Worm (Caenorhabditis elegans) whole organism, young adult: Measurements from ENCODE around the gene age-1.

Experiments
- B0336.3 ChIP-seq: fragments of 200-800 bp; sonication (Bioruptor generic); IDR thresholded peaks from 2 replicates; pipeline ENCODE4 v1.3.6; 2022; ENCODE audit warnings: missing genetic modification characterization, missing compliant biosample characterization
- C06A6.2 ChIP-seq: fragments of 200-800 bp; sonication (Bioruptor generic); conservative IDR thresholded peaks from 2 replicates; pipeline ENCODE4 v1.3.6; 2022; ENCODE audit warnings: missing genetic modification characterization, missing compliant biosample characterization
- F22D6.2 ChIP-seq: sonication (generic microtip); optimal IDR thresholded peaks from 2 replicates; lab custom pipeline; 2016; ENCODE audit warnings: mild to moderate bottlenecking, missing genetic modification characterization, missing compliant biosample characterization
- F37B4.10 ChIP-seq: fragments of 200-800 bp; sonication (Bioruptor generic); IDR thresholded peaks from 2 replicates; pipeline ENCODE4 v1.3.6; 2022; ENCODE audit warnings: missing genetic modification characterization, missing compliant biosample characterization
- F52B5.7 ChIP-seq: sonication (generic microtip); optimal IDR thresholded peaks from 2 replicates; lab custom pipeline; 2016; ENCODE audit warnings: mild to moderate bottlenecking, missing genetic modification characterization, missing compliant biosample characterization
- F55B11.4 ChIP-seq: sonication (generic microtip); optimal IDR thresholded peaks from 2 replicates; lab custom pipeline; 2016; ENCODE audit warnings: missing compliant biosample characterization, missing genetic modification characterization, borderline replicate concordance; ENCODE audit not compliant: insufficient read depth
- F57A8.1 ChIP-seq: fragments of 200-800 bp; sonication (Bioruptor generic); optimal IDR thresholded peaks from 2 replicates; lab custom pipeline; 2018; ENCODE audit warnings: mild to moderate bottlenecking, missing genetic modification characterization, moderate library complexity, missing compliant biosample characterization
- K12H6.12 ChIP-seq: fragments of 200-800 bp; sonication (Bioruptor generic); optimal IDR thresholded peaks from 2 replicates; lab custom pipeline; 2018; ENCODE audit warnings: mild to moderate bottlenecking, missing genetic modification characterization, missing compliant biosample characterization
- Y56A3A.18 ChIP-seq: fragments of 200-800 bp; sonication (Bioruptor generic); IDR thresholded peaks from 2 replicates; pipeline ENCODE4 v1.3.6; 2022; ENCODE audit warnings: missing genetic modification reagents, missing genetic modification characterization, missing compliant biosample characterization
- ZK185.1 ChIP-seq: sonication (generic microtip); optimal IDR thresholded peaks from 2 replicates; lab custom pipeline; 2016; ENCODE audit warnings: mild to moderate bottlenecking, missing genetic modification characterization, missing compliant biosample characterization; ENCODE audit not compliant: poor library complexity, severe bottlenecking
- atf-7 ChIP-seq: sonication (generic microtip); optimal IDR thresholded peaks from 2 replicates; lab custom pipeline; 2017; ENCODE audit warnings: mild to moderate bottlenecking, missing genetic modification characterization, missing compliant biosample characterization
- attf-3 ChIP-seq: fragments of 200-800 bp; sonication (Bioruptor generic); conservative IDR thresholded peaks from 2 replicates; pipeline ENCODE4 v1.3.6; 2022; ENCODE audit warnings: missing genetic modification reagents, missing genetic modification characterization, missing compliant biosample characterization
- attf-5 ChIP-seq: fragments of 200-800 bp; sonication (Bioruptor generic); optimal IDR thresholded peaks from 2 replicates; lab custom pipeline; 2018; ENCODE audit warnings: mild to moderate bottlenecking, missing genetic modification characterization, missing compliant biosample characterization
- attf-6 ChIP-seq: fragments of 200-800 bp; sonication (Bioruptor generic); IDR thresholded peaks from 2 replicates; pipeline ENCODE4 v1.3.6; 2022; ENCODE audit warnings: missing genetic modification reagents, missing genetic modification characterization, missing compliant biosample characterization
- ceh-100 ChIP-seq: fragments of 200-800 bp; sonication (Bioruptor generic); IDR thresholded peaks from 2 replicates; pipeline ENCODE4 v1.3.6; 2022; ENCODE audit warnings: missing genetic modification reagents, missing genetic modification characterization, missing compliant biosample characterization
- ceh-27 ChIP-seq: fragments of 200-800 bp; sonication (Bioruptor generic); optimal IDR thresholded peaks from 2 replicates; lab custom pipeline; 2018; ENCODE audit warnings: mild to moderate bottlenecking, missing genetic modification characterization, moderate library complexity, missing compliant biosample characterization
- ceh-79 ChIP-seq: sonication (generic microtip); optimal IDR thresholded peaks from 2 replicates; lab custom pipeline; 2017; ENCODE audit warnings: mild to moderate bottlenecking, missing genetic modification characterization, missing compliant biosample characterization
- dox-1 ChIP-seq: fragments of 200-800 bp; sonication (Bioruptor generic); IDR thresholded peaks from 2 replicates; pipeline ENCODE4 v1.3.6; 2022; ENCODE audit warnings: missing genetic modification reagents, missing genetic modification characterization, missing compliant biosample characterization
- efl-1 ChIP-seq: fragments of 150-350 bp; optimal IDR thresholded peaks from 2 replicates; lab custom pipeline; 2014; ENCODE audit warnings: missing biosample characterization, missing genetic modification reagents, missing genetic modification characterization
- egl-18 ChIP-seq: fragments of 200-800 bp; sonication (Bioruptor generic); IDR thresholded peaks from 2 replicates; pipeline ENCODE4 v1.3.6; 2022; ENCODE audit warnings: missing genetic modification reagents, missing genetic modification characterization, missing compliant biosample characterization
- ekl-4 ChIP-seq: fragments of 200-800 bp; sonication (Bioruptor generic); IDR thresholded peaks from 2 replicates; pipeline ENCODE4 v1.3.6; 2022; ENCODE audit warnings: missing genetic modification reagents, missing genetic modification characterization, missing compliant biosample characterization
- gei-17 ChIP-seq: fragments of 200-800 bp; sonication (Bioruptor generic); optimal IDR thresholded peaks from 2 replicates; lab custom pipeline; 2018; ENCODE audit warnings: mild to moderate bottlenecking, missing genetic modification characterization, missing compliant biosample characterization
- him-1 ChIP-seq: sonication (generic microtip); optimal IDR thresholded peaks from 2 replicates; lab custom pipeline; 2016; ENCODE audit warnings: missing genotype, missing genetic modification reagents, missing genetic modification characterization, missing compliant biosample characterization
- hlh-26 ChIP-seq: fragments of 200-800 bp; sonication (Bioruptor generic); conservative IDR thresholded peaks from 2 replicates; pipeline ENCODE4 v1.3.6; 2022; ENCODE audit warnings: missing genetic modification reagents, missing genetic modification characterization, missing compliant biosample characterization
- hmg-20 ChIP-seq: fragments of 200-800 bp; sonication (Bioruptor generic); IDR thresholded peaks from 2 replicates; pipeline ENCODE4 v1.3.6; 2022; ENCODE audit warnings: missing genetic modification reagents, missing genetic modification characterization, missing compliant biosample characterization
- hsf-1 ChIP-seq: fragments of 200-800 bp; sonication (Bioruptor generic); IDR thresholded peaks from 2 replicates; pipeline ENCODE4 v1.3.6; 2022; ENCODE audit warnings: missing genetic modification reagents, missing genetic modification characterization, missing compliant biosample characterization
- let-607 ChIP-seq, 2 experiments: fragments of 200-800 bp in 1 of 2; sonication (Bioruptor generic) in 1 of 2; sonication (generic microtip) in 1 of 2; optimal IDR thresholded peaks; 2 replicates each; lab custom pipeline; 2016 to 2018; ENCODE audit warnings: mild to moderate bottlenecking in 2 of 2, missing compliant biosample characterization in 2 of 2, missing genetic modification characterization in 2 of 2, moderate library complexity in 2 of 2, missing genotype in 1 of 2
- lin-26 ChIP-seq: fragments of 200-800 bp; sonication (Bioruptor generic); IDR thresholded peaks from 2 replicates; pipeline ENCODE4 v1.3.6; 2022; ENCODE audit warnings: missing genetic modification reagents, missing genetic modification characterization, missing compliant biosample characterization
- lin-35 ChIP-seq, 3 experiments: fragments of 150-350 bp in 2 of 3; sonication (generic microtip) in 1 of 3; optimal IDR thresholded peaks; 2 replicates each; lab custom pipeline; 2014 to 2018; ENCODE audit warnings: missing biosample characterization in 3 of 3, missing genetic modification characterization in 3 of 3, missing genetic modification reagents in 3 of 3
- lin-40 ChIP-seq: sonication (generic microtip); optimal IDR thresholded peaks from 2 replicates; lab custom pipeline; 2016; ENCODE audit warnings: missing genetic modification characterization, mild to moderate bottlenecking, missing compliant biosample characterization, missing genotype, missing genetic modification reagents
- lin-54 ChIP-seq: fragments of 200-800 bp; sonication (Bioruptor generic); optimal IDR thresholded peaks from 2 replicates; lab custom pipeline; 2018; ENCODE audit warnings: mild to moderate bottlenecking, missing genetic modification characterization, missing compliant biosample characterization
- madf-10 ChIP-seq: sonication (generic microtip); optimal IDR thresholded peaks from 2 replicates; lab custom pipeline; 2016; ENCODE audit warnings: mild to moderate bottlenecking, missing genetic modification characterization, missing compliant biosample characterization
- mcd-1 ChIP-seq: fragments of 200-800 bp; sonication (Bioruptor generic); IDR thresholded peaks from 2 replicates; pipeline ENCODE4 v1.3.6; 2022; ENCODE audit warnings: missing genetic modification reagents, missing genetic modification characterization, missing compliant biosample characterization
- nfyb-1 ChIP-seq: fragments of 200-800 bp; sonication (Bioruptor generic); IDR thresholded peaks from 2 replicates; pipeline ENCODE4 v1.3.6; 2022; ENCODE audit warnings: missing genetic modification reagents, missing genetic modification characterization, missing compliant biosample characterization
- nhr-80 ChIP-seq: sonication (generic microtip); optimal IDR thresholded peaks from 2 replicates; lab custom pipeline; 2016; ENCODE audit warnings: missing genetic modification characterization, missing compliant biosample characterization
- pha-4 ChIP-seq: fragments of 150-350 bp; sonication (generic microtip); optimal IDR thresholded peaks from 2 replicates; lab custom pipeline; 2014; ENCODE audit warnings: missing biosample characterization, missing genetic modification reagents, missing genetic modification characterization
- rcor-1 ChIP-seq: fragments of 200-800 bp; sonication (Bioruptor generic); IDR thresholded peaks from 2 replicates; pipeline ENCODE4 v1.3.6; 2022; ENCODE audit warnings: missing genetic modification reagents, missing genetic modification characterization, missing compliant biosample characterization
- rec-8 ChIP-seq, 2 experiments: sonication (generic microtip); optimal IDR thresholded peaks; 2 replicates each; lab custom pipeline; 2016; ENCODE audit warnings: mild to moderate bottlenecking in 2 of 2, missing genetic modification characterization in 2 of 2, missing genetic modification reagents in 2 of 2, missing genotype in 2 of 2, missing biosample characterization in 1 of 2, missing compliant biosample characterization in 1 of 2, moderate library complexity in 1 of 2
- repo-1 ChIP-seq: sonication (generic microtip); optimal IDR thresholded peaks from 2 replicates; lab custom pipeline; 2017; ENCODE audit warnings: mild to moderate bottlenecking, missing genetic modification characterization, missing compliant biosample characterization
- sdz-38 ChIP-seq: sonication (generic microtip); optimal IDR thresholded peaks from 2 replicates; lab custom pipeline; 2016; ENCODE audit warnings: missing genotype, missing genetic modification characterization, missing compliant biosample characterization
- snpc-1.3 ChIP-seq: sonication (generic microtip); optimal IDR thresholded peaks from 2 replicates; lab custom pipeline; 2017; ENCODE audit warnings: missing genetic modification characterization, mild to moderate bottlenecking, missing compliant biosample characterization, antibody characterized with exemption, moderate library complexity, missing genotype, missing genetic modification reagents; ENCODE audit not compliant: insufficient read depth
- snpc-3.4 ChIP-seq: sonication (generic microtip); optimal IDR thresholded peaks from 2 replicates; lab custom pipeline; 2017; ENCODE audit warnings: missing genetic modification characterization, mild to moderate bottlenecking, missing compliant biosample characterization, antibody characterized with exemption, moderate library complexity, missing genotype, missing genetic modification reagents
- somi-1 ChIP-seq: fragments of 200-800 bp; sonication (Bioruptor generic); optimal IDR thresholded peaks from 2 replicates; lab custom pipeline; 2018; ENCODE audit warnings: mild to moderate bottlenecking, missing genetic modification characterization, missing compliant biosample characterization
- xnd-1 ChIP-seq: sonication (generic microtip); optimal IDR thresholded peaks from 2 replicates; lab custom pipeline; 2016; ENCODE audit warnings: missing genotype, missing genetic modification reagents, missing genetic modification characterization, missing compliant biosample characterization
- ztf-18 ChIP-seq: sonication (generic microtip); optimal IDR thresholded peaks from 2 replicates; lab custom pipeline; 2016; ENCODE audit warnings: missing genotype, mild to moderate bottlenecking, missing genetic modification characterization, missing compliant biosample characterization
- ztf-25 ChIP-seq: fragments of 200-800 bp; sonication (Bioruptor generic); IDR thresholded peaks from 2 replicates; pipeline ENCODE4 v1.3.6; 2022; ENCODE audit warnings: missing genetic modification reagents, missing genetic modification characterization, missing compliant biosample characterization

The age-1 gene

ce11 chrII:11473525-11474181, 53.2 kb downstream of the age-1 start, which contains the start of the genes metl-1 and W02B12.11 (continued):
- no peak for TF ChIP-seq ceh-79 (tag; lab: Kevin White, UChicago)
- TF ChIP-seq egl-18: 0 out of 2 replicates have a peak, but pooled peaks have one; percentile 38
- TF ChIP-seq F22D6.2 (tag; lab: Kevin White, UChicago): peak; percentile 43
- peak; percentile 89 for TF ChIP-seq dox-1 (GFP tag; lab: Robert Waterston, UW)
- peak; percentile 79 for TF ChIP-seq hsf-1
- TF ChIP-seq let-607 (tag; optimal IDR thresholded peaks at IDR 0.05; lab: Kevin White, UChicago): peak in 1 of 2 experiments; percentile 57
- peak; percentile 41 for TF ChIP-seq snpc-3.4 (tag; lab: Kevin White, UChicago)
- peak in 1 of 2 experiments; percentile 28 for TF ChIP-seq rec-8 (tag; optimal IDR thresholded peaks at IDR 0.05; lab: Kevin White, UChicago)
- peak; percentile 92 for TF ChIP-seq rcor-1
- peak; percentile 69 for TF ChIP-seq C06A6.2
- TF ChIP-seq sdz-38 (tag; lab: Kevin White, UChicago): no peak
- TF ChIP-seq pha-4 (tag; lab: Kevin White, UChicago): no peak
- peak; percentile 92 for TF ChIP-seq ekl-4 (GFP tag; lab: Robert Waterston, UW)
- no peak for TF ChIP-seq F55B11.4 (tag; lab: Kevin White, UChicago)
- peak; percentile 61 for TF ChIP-seq xnd-1 (tag; lab: Kevin White, UChicago)
- TF ChIP-seq ceh-27 (GFP tag; lab: Kevin White, UChicago): peak; percentile 43
- peak; percentile 50 for TF ChIP-seq madf-10 (tag; lab: Kevin White, UChicago)
- TF ChIP-seq repo-1 (tag; lab: Kevin White, UChicago): peak; percentile 70
- TF ChIP-seq lin-35 (GFP tag; optimal IDR thresholded peaks at IDR 0.05; lab: Kevin White, UChicago): peak in 2 of 3 experiments; percentile 53 to 82
- no peak for TF ChIP-seq snpc-1.3 (tag; lab: Kevin White, UChicago)
- TF ChIP-seq lin-54: peak; percentile 87
- no peak for TF ChIP-seq hlh-26
- TF ChIP-seq him-1 (tag; lab: Kevin White, UChicago): no peak
- TF ChIP-seq B0336.3 (GFP tag; lab: Robert Waterston, UW): peak; percentile 85
- peak; percentile 99 for TF ChIP-seq ztf-18 (tag; lab: Kevin White, UChicago)
- TF ChIP-seq mcd-1 (GFP tag; lab: Robert Waterston, UW): peak; percentile 88
- no peak for TF ChIP-seq F37B4.10 (GFP tag; lab: Robert Waterston, UW)
- peak; percentile 69 for TF ChIP-seq ZK185.1 (tag; lab: Kevin White, UChicago)
- peak; percentile 64 for TF ChIP-seq gei-17 (GFP tag; lab: Kevin White, UChicago)
- peak; percentile 78 for TF ChIP-seq attf-5
- TF ChIP-seq attf-3: peak; percentile 69
- TF ChIP-seq atf-7 (tag; lab: Kevin White, UChicago): peak; percentile 53
- peak; percentile 80 for TF ChIP-seq hmg-20 (GFP tag; lab: Robert Waterston, UW)
- TF ChIP-seq ztf-25: no peak

ce11 chrII:11472542-11472941, 54.3 kb downstream of the age-1 start:
- no peak for TF ChIP-seq rcor-1
- TF ChIP-seq efl-1 (GFP tag; lab: Kevin White, UChicago): no peak
- TF ChIP-seq Y56A3A.18 (GFP tag; lab: Robert Waterston, UW): no peak
- peak; percentile 21 for TF ChIP-seq lin-40 (tag; lab: Kevin White, UChicago)
- TF ChIP-seq dox-1 (GFP tag; lab: Robert Waterston, UW): 0 out of 2 replicates have a peak, but pooled peaks have one; percentile 40
- 0 out of 2 replicates have a peak, but pooled peaks have one; percentile 50 for TF ChIP-seq nfyb-1 (GFP tag; lab: Robert Waterston, UW)
- TF ChIP-seq K12H6.12 (tag; lab: Kevin White, UChicago): no peak
- TF ChIP-seq F57A8.1: no peak
- 0 out of 2 replicates have a peak, but pooled peaks have one; percentile 17 for TF ChIP-seq lin-26
- peak; percentile 55 for TF ChIP-seq attf-5
- peak; percentile 19 for TF ChIP-seq somi-1 (GFP tag; lab: Kevin White, UChicago)
- TF ChIP-seq lin-54: no peak
- no peak for TF ChIP-seq attf-6
- TF ChIP-seq F52B5.7: no peak
- TF ChIP-seq nhr-80: peak; percentile 89
- TF ChIP-seq ceh-100: no peak
- no peak for TF ChIP-seq him-1 (tag; lab: Kevin White, UChicago)
- no peak for TF ChIP-seq gei-17 (GFP tag; lab: Kevin White, UChicago)
